Worm (Caenorhabditis elegans) whole organism, late embryonic: ENCODE results near the gene let-99.

Experiments used
- ceh-31 ChIP-seq: sonication (generic microtip); optimal IDR thresholded peaks from 2 replicates; lab custom pipeline; 2016; ENCODE audit warnings: missing genetic modification characterization, missing compliant biosample characterization
- dmd-4 ChIP-seq: sonication (generic microtip); optimal IDR thresholded peaks from 2 replicates; lab custom pipeline; 2016; ENCODE audit warnings: borderline replicate concordance, missing genetic modification characterization, missing compliant biosample characterization
- elt-2 ChIP-seq: sonication (generic microtip); optimal IDR thresholded peaks from 2 replicates; lab custom pipeline; 2016; ENCODE audit warnings: missing genetic modification reagents, missing genetic modification characterization, missing compliant biosample characterization
- fkh-6 ChIP-seq: sonication (generic microtip); optimal IDR thresholded peaks from 2 replicates; lab custom pipeline; 2016; ENCODE audit warnings: missing genetic modification characterization, missing compliant biosample characterization
- gmeb-2 ChIP-seq: sonication (generic microtip); optimal IDR thresholded peaks from 2 replicates; lab custom pipeline; 2016; ENCODE audit warnings: missing genetic modification characterization, inconsistent platforms, missing compliant biosample characterization
- mec-3 ChIP-seq: sonication (generic microtip); optimal IDR thresholded peaks from 2 replicates; lab custom pipeline; 2016; ENCODE audit warnings: borderline replicate concordance, missing genetic modification characterization, missing compliant biosample characterization
- nfya-1 ChIP-seq: sonication (generic microtip); optimal IDR thresholded peaks from 2 replicates; lab custom pipeline; 2017; ENCODE audit warnings: missing genetic modification characterization, mild to moderate bottlenecking, missing compliant biosample characterization, antibody characterized with exemption, moderate library complexity
- nhr-11 ChIP-seq: fragments of 150-350 bp; optimal IDR thresholded peaks from 2 replicates; lab custom pipeline; 2014; ENCODE audit warnings: missing biosample characterization, missing genetic modification characterization
- odd-2 ChIP-seq: sonication (generic microtip); optimal IDR thresholded peaks from 2 replicates; lab custom pipeline; 2017; ENCODE audit warnings: antibody characterized with exemption, mild to moderate bottlenecking, missing genetic modification characterization, missing compliant biosample characterization
- pat-9 ChIP-seq: fragments of 200-800 bp; sonication (Bioruptor generic); optimal IDR thresholded peaks from 2 replicates; lab custom pipeline; 2018; ENCODE audit warnings: mild to moderate bottlenecking, missing genetic modification characterization, moderate library complexity, missing compliant biosample characterization
- pha-2 ChIP-seq: sonication (generic microtip); optimal IDR thresholded peaks from 2 replicates; lab custom pipeline; 2017; ENCODE audit warnings: mild to moderate bottlenecking, missing genetic modification characterization, missing compliant biosample characterization
- pha-4 ChIP-seq: fragments of 150-350 bp; optimal IDR thresholded peaks from 2 replicates; lab custom pipeline; 2018; ENCODE audit warnings: missing biosample characterization, missing genetic modification reagents, missing genetic modification characterization

ce11 chrIV:12581046-12581445 is 13.4 kb downstream of the let-99 start, which contains the start of gene K08E7.6:
- TF ChIP-seq pat-9 (no peak), fkh-6 (tag; lab: Kevin White, UChicago) (no peak), pha-2 (tag; lab: Kevin White, UChicago) (no peak), nhr-11 (tag; lab: Kevin White, UChicago) (no peak), nfya-1 (no peak), dmd-4 (no peak), gmeb-2 (no peak), pha-4 (no peak), elt-2 (tag; lab: Kevin White, UChicago) (no peak), mec-3 (tag; lab: Kevin White, UChicago) (no peak), odd-2 (tag; lab: Kevin White, UChicago) (no peak), ceh-31 (tag; lab: Kevin White, UChicago) (no peak)
